Worm (Caenorhabditis elegans) whole organism, L2 larva: ENCODE results near the gene fkh-7.
A peak's percentile ranks its signal among the peaks of the same experiment; 100 is the strongest.

Experiments used
- F13H6.1 ChIP-seq: sonication (generic microtip); optimal IDR thresholded peaks from 2 replicates; lab custom pipeline; 2016; ENCODE audit warnings: missing genetic modification characterization, missing compliant biosample characterization
- R02D3.7 ChIP-seq: fragments of 150-350 bp; optimal IDR thresholded peaks from 2 replicates; lab custom pipeline; 2014; ENCODE audit warnings: missing biosample characterization, missing genetic modification characterization
- ZK546.5 ChIP-seq: sonication (generic microtip); optimal IDR thresholded peaks from 2 replicates; lab custom pipeline; 2017; ENCODE audit warnings: missing biosample characterization, missing genetic modification characterization
- alr-1 ChIP-seq: fragments of 150-350 bp; optimal IDR thresholded peaks from 2 replicates; lab custom pipeline; 2014; ENCODE audit warnings: missing biosample characterization, missing genetic modification characterization
- aly-2 ChIP-seq: fragments of 150-350 bp; optimal IDR thresholded peaks from 2 replicates; lab custom pipeline; 2014; ENCODE audit warnings: missing biosample characterization, missing genetic modification characterization
- ama-1 ChIP-seq: fragments of 150-350 bp; optimal IDR thresholded peaks from 2 replicates; lab custom pipeline; 2018; ENCODE audit warnings: inconsistent platforms
- blmp-1 ChIP-seq: sonication (generic microtip); optimal IDR thresholded peaks from 2 replicates; lab custom pipeline; 2017; ENCODE audit warnings: missing genetic modification characterization, mild to moderate bottlenecking, missing compliant biosample characterization, antibody characterized with exemption, moderate library complexity; ENCODE audit not compliant: insufficient read depth
- ceh-82 ChIP-seq: fragments of 150-350 bp; optimal IDR thresholded peaks from 2 replicates; lab custom pipeline; 2014; ENCODE audit warnings: missing biosample characterization, missing genetic modification characterization
- crh-2 ChIP-seq: sonication (generic microtip); optimal IDR thresholded peaks from 2 replicates; lab custom pipeline; 2017; ENCODE audit warnings: missing biosample characterization, missing genetic modification characterization
- egl-27 ChIP-seq: sonication (generic microtip); optimal IDR thresholded peaks from 3 replicates; lab custom pipeline; 2017; ENCODE audit warnings: missing biosample characterization, missing genetic modification reagents, missing genetic modification characterization
- elt-1 ChIP-seq: fragments of 150-350 bp; optimal IDR thresholded peaks from 2 replicates; lab custom pipeline; 2014; ENCODE audit warnings: missing biosample characterization, missing genetic modification characterization
- elt-3 ChIP-seq: sonication (generic microtip); optimal IDR thresholded peaks from 2 replicates; lab custom pipeline; 2017; ENCODE audit warnings: missing biosample characterization, missing genetic modification characterization
- fos-1 ChIP-seq: fragments of 150-350 bp; optimal IDR thresholded peaks from 2 replicates; lab custom pipeline; 2014; ENCODE audit warnings: missing biosample characterization, missing genetic modification characterization
- gmeb-1 ChIP-seq: fragments of 150-350 bp; optimal IDR thresholded peaks from 2 replicates; lab custom pipeline; 2014; ENCODE audit warnings: missing biosample characterization, missing genetic modification characterization
- lin-11 ChIP-seq: fragments of 150-350 bp; sonication (generic microtip); optimal IDR thresholded peaks from 2 replicates; lab custom pipeline; 2014; ENCODE audit warnings: missing biosample characterization, missing genetic modification characterization, inconsistent platforms, mixed read lengths
- lin-13 ChIP-seq: fragments of 150-350 bp; optimal IDR thresholded peaks from 2 replicates; lab custom pipeline; 2014; ENCODE audit warnings: missing biosample characterization, missing genetic modification reagents, missing genetic modification characterization
- lin-39 ChIP-seq: fragments of 150-350 bp; optimal IDR thresholded peaks from 2 replicates; lab custom pipeline; 2014; ENCODE audit warnings: missing biosample characterization, missing genetic modification reagents, missing genetic modification characterization
- lsy-2 ChIP-seq, 2 experiments: fragments of 150-350 bp in 1 of 2; sonication (generic microtip) in 1 of 2; optimal IDR thresholded peaks; 2 replicates each; lab custom pipeline; 2014 to 2017; ENCODE audit warnings: missing biosample characterization in 2 of 2, missing genetic modification characterization in 2 of 2
- mbf-1 ChIP-seq: sonication (generic microtip); optimal IDR thresholded peaks from 2 replicates; lab custom pipeline; 2017; ENCODE audit warnings: missing biosample characterization, missing genetic modification characterization
- nhr-10 ChIP-seq: sonication (generic microtip); optimal IDR thresholded peaks from 2 replicates; lab custom pipeline; 2017; ENCODE audit warnings: missing biosample characterization, missing genetic modification characterization
- nhr-11 ChIP-seq: fragments of 150-350 bp; optimal IDR thresholded peaks from 2 replicates; lab custom pipeline; 2014; ENCODE audit warnings: missing biosample characterization, missing genetic modification characterization
- nhr-12 ChIP-seq: fragments of 150-350 bp; optimal IDR thresholded peaks from 2 replicates; lab custom pipeline; 2014; ENCODE audit warnings: missing biosample characterization, missing genetic modification characterization
- nhr-129 ChIP-seq: fragments of 150-350 bp; optimal IDR thresholded peaks from 2 replicates; lab custom pipeline; 2014; ENCODE audit warnings: missing biosample characterization, missing genetic modification characterization
- nhr-21 ChIP-seq: fragments of 150-350 bp; optimal IDR thresholded peaks from 2 replicates; lab custom pipeline; 2014; ENCODE audit warnings: missing biosample characterization, missing genetic modification characterization
- nhr-23 ChIP-seq: fragments of 150-350 bp; optimal IDR thresholded peaks from 2 replicates; lab custom pipeline; 2014; ENCODE audit warnings: missing biosample characterization, missing genetic modification reagents, missing genetic modification characterization
- nhr-25 ChIP-seq: fragments of 150-350 bp; sonication (generic microtip); optimal IDR thresholded peaks from 3 replicates; lab custom pipeline; 2014; ENCODE audit warnings: missing biosample characterization, missing genetic modification characterization
- nhr-6 ChIP-seq: fragments of 150-350 bp; optimal IDR thresholded peaks from 2 replicates; lab custom pipeline; 2014; ENCODE audit warnings: missing biosample characterization, missing genetic modification characterization
- sem-4 ChIP-seq: fragments of 150-350 bp; optimal IDR thresholded peaks from 2 replicates; lab custom pipeline; 2014; ENCODE audit warnings: missing biosample characterization, missing genetic modification reagents, missing genetic modification characterization
- skn-1 ChIP-seq: sonication (generic microtip); optimal IDR thresholded peaks from 2 replicates; lab custom pipeline; 2017; ENCODE audit warnings: missing biosample characterization, missing genetic modification characterization
- sma-3 ChIP-seq: sonication (generic microtip); optimal IDR thresholded peaks from 2 replicates; lab custom pipeline; 2016; ENCODE audit warnings: missing genetic modification reagents, missing genetic modification characterization, missing compliant biosample characterization
- sma-9 ChIP-seq, 2 experiments: fragments of 150-350 bp in 1 of 2; sonication (generic microtip) in 1 of 2; optimal IDR thresholded peaks; 2 replicates each; lab custom pipeline; 2014 to 2016; ENCODE audit warnings: missing genetic modification characterization in 2 of 2, mild to moderate bottlenecking in 1 of 2, missing biosample characterization in 1 of 2, missing compliant biosample characterization in 1 of 2, missing genetic modification reagents in 1 of 2, moderate library complexity in 1 of 2
- snpc-4 ChIP-seq: fragments of 150-350 bp; optimal IDR thresholded peaks from 2 replicates; lab custom pipeline; 2014; ENCODE audit warnings: missing biosample characterization, missing genetic modification characterization
- unc-55 ChIP-seq: fragments of 150-350 bp; sonication (generic microtip); optimal IDR thresholded peaks from 3 replicates; lab custom pipeline; 2014; ENCODE audit warnings: missing biosample characterization, missing genetic modification reagents, missing genetic modification characterization
- zag-1 ChIP-seq: fragments of 150-350 bp; optimal IDR thresholded peaks from 2 replicates; lab custom pipeline; 2014; ENCODE audit warnings: missing biosample characterization, missing genetic modification characterization
- ztf-11 ChIP-seq: sonication (generic microtip); optimal IDR thresholded peaks from 2 replicates; lab custom pipeline; 2017; ENCODE audit warnings: missing biosample characterization, missing genetic modification characterization

The fkh-7 gene

DNA sequence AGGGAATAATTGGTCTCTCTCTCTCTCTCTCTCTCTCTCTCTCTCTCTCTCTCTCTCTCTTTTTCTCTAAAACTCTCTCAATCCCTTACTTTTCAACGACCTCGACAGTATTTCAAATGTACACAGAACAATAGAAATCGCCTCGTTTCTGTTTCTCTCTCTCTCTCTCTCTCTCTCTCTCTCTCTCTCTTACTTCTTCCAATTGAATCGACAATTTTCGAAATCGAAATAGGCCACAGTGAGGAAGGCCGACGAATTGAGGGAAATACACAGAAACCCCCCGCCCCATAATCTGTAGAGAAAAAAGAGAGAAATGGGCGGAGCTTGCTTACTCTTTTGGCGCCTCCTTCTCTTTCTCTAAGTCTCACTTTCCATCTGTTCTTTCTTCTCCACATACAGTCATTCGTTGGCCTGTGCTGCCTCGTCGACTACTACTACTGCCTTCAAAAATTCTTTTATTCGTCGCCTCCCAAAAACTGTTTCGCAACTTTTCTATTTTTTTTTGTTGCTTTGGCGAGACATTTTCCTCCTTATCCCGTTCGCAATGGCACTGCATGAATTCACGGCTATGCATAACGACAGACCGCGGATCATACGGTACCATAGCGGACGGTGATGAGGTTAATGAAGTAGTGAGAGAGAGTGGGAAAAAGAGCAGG lies 22.9 kb upstream of the fkh-7 start (continued):
- TF ChIP-seq nhr-10 (tag; lab: Kevin White, UChicago) (no peak), elt-3 (tag; lab: Kevin White, UChicago) (no peak), blmp-1 (peak; percentile 64), skn-1 (tag; lab: Kevin White, UChicago) (no peak), F13H6.1 (peak; percentile 71), lsy-2 (tag; optimal IDR thresholded peaks at IDR 0.05; lab: Kevin White, UChicago) (peak in 1 of 2 experiments; percentile 50), lin-39 (tag; lab: Kevin White, UChicago) (no peak), ama-1 (lab: Kevin White, UChicago) (peak; percentile 89), nhr-23 (tag; lab: Kevin White, UChicago) (no peak), alr-1 (no peak), crh-2 (tag; lab: Kevin White, UChicago) (peak; percentile 31), nhr-21 (tag; lab: Kevin White, UChicago) (no peak), nhr-12 (tag; lab: Kevin White, UChicago) (no peak), R02D3.7 (tag; lab: Kevin White, UChicago) (no peak), sma-3 (GFP tag; lab: Kevin White, UChicago) (no peak)

- TF ChIP-seq nhr-10 (tag; lab: Kevin White, UChicago) (no peak), F13H6.1 (no peak), alr-1 (no peak), egl-27 (no peak), lin-11 (tag; lab: Kevin White, UChicago) (no peak), lsy-2 (tag; optimal IDR thresholded peaks at IDR 0.05; lab: Kevin White, UChicago) (peak in 1 of 2 experiments; percentile 39), aly-2 (tag; lab: Kevin White, UChicago) (no peak), lin-39 (tag; lab: Kevin White, UChicago) (no peak), nhr-6 (peak; percentile 28), nhr-25 (tag; lab: Kevin White, UChicago) (peak; percentile 87), R02D3.7 (tag; lab: Kevin White, UChicago) (no peak), ZK546.5 (tag; lab: Kevin White, UChicago) (no peak)
These were observed 21.2 kb upstream of the fkh-7 start for ce11 chrIV:5563280-5563679.

ce11 chrIV:5564293-5564692 lies 20.2 kb upstream of the fkh-7 start:
- TF ChIP-seq nhr-23 (tag; lab: Kevin White, UChicago) = no peak
- no peak for TF ChIP-seq nhr-25 (tag; lab: Kevin White, UChicago)
- TF ChIP-seq lin-39 (tag; lab: Kevin White, UChicago) = no peak
- no peak for TF ChIP-seq lin-11 (tag; lab: Kevin White, UChicago)
- TF ChIP-seq ceh-82 = no peak

- TF ChIP-seq R02D3.7 (tag; lab: Kevin White, UChicago) = no peak
- TF ChIP-seq nhr-25 (tag; lab: Kevin White, UChicago) = peak; percentile 16
- peak; percentile 29 for TF ChIP-seq nhr-129 (tag; lab: Kevin White, UChicago)
- peak; percentile 15 for TF ChIP-seq snpc-4 (tag; lab: Kevin White, UChicago)
- TF ChIP-seq, all 48 proteins: peak for 3
These were observed 19.4 kb upstream of the fkh-7 start for ce11 chrIV:5565105-5565504.

DNA sequence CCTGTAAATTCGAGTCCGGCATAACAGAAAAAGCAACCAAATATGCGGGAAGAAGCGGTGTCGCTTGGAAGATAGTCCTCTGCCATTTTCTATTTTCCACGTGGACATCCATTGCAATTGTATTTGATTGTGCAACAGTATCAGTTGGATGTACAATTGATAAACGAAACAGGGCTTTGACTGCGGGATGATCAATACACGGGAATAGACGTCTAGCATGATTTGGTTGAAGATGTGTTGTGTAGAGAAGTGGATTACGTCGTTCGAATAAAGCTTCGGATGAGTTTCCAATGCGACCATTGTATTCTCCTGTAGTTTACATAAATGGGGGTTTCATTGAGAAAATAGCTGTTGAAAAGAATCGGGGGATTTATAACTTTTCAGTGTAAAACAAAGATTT lies 11.8 kb upstream of the fkh-7 start:
- no peak for TF ChIP-seq elt-1
- TF ChIP-seq unc-55 (GFP tag; lab: Kevin White, UChicago) = no peak
- no peak for TF ChIP-seq lin-11 (tag; lab: Kevin White, UChicago)
- TF ChIP-seq nhr-23 (tag; lab: Kevin White, UChicago) = no peak
- TF ChIP-seq nhr-10 (tag; lab: Kevin White, UChicago) = no peak

DNA sequence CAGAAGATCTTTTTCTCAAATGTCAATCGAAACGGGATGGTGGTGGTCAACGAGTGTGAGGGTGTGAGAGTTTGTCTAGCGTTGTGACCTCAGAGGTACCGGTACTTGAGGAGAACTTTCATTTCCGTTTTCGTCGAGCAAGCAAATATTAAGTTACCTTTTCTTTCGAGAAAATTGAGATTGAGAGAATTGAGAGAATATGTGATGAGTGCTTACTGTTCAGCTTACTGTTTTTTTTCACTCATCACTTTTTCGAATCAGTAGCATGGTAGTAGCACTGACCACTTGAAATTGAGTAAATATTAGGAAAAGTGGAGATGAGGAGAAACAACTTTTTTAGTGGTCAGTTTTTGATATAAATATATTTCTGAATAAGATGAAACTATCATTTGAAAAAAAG lies 10.5 kb upstream of the fkh-7 start, which contains the start of gene T12E12.6:
TSS of gene T12E12.6 (minus strand) at position 101 of the 400 bp plus-strand sequence.
- no peak for TF ChIP-seq nhr-21 (tag; lab: Kevin White, UChicago)
- no peak for TF ChIP-seq unc-55 (GFP tag; lab: Kevin White, UChicago)

DNA sequence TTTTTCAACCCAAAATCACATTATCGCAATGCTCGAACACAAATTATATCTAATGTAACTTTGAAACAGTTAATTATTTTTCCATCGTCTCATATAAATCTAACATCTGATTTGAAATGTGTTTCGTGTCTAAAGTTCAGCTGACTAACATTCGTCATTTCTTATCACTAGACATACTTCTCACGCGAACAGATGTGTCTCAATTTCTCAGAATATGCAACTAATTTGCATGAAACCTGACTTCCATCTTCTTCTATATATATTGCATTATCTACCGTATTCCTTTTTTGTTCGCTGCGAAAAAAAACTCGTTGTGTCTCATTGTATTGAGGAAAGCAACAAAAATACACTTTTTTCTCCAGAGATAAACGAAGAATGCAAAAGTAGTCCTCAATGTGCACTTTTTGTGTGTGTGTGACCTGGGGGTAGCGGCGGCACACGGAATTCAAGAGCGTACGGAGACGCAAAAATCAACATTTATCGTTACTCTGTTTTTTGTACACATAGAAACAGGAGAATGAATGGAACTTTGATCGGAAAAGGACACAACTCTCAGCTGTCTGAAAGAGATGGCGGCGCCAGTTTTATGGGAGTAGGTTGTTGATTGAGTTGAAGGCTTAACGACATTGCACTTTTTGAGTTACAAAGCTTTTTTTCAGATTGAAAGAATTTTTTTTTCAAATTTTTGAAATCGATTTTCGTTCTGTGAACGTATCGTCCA lies 3.7 kb upstream of the fkh-7 start:
- no peak for TF ChIP-seq nhr-11 (tag; lab: Kevin White, UChicago)
- no peak for TF ChIP-seq ceh-82
- TF ChIP-seq gmeb-1 (tag; lab: Kevin White, UChicago) = no peak
- no peak for TF ChIP-seq lsy-2 (tag; optimal IDR thresholded peaks at IDR 0.05; lab: Kevin White, UChicago)
- no peak for TF ChIP-seq lin-13
- no peak for TF ChIP-seq nhr-12 (tag; lab: Kevin White, UChicago)
- no peak for TF ChIP-seq sem-4
- TF ChIP-seq elt-3 (tag; lab: Kevin White, UChicago) = no peak
- peak; percentile 21 for TF ChIP-seq crh-2 (tag; lab: Kevin White, UChicago)
- no peak for TF ChIP-seq nhr-129 (tag; lab: Kevin White, UChicago)
- no peak for TF ChIP-seq mbf-1 (tag; lab: Kevin White, UChicago)
- no peak for TF ChIP-seq zag-1 (tag; lab: Kevin White, UChicago)
- no peak for TF ChIP-seq fos-1 (tag; lab: Kevin White, UChicago)
- TF ChIP-seq sma-9 (GFP tag; optimal IDR thresholded peaks at IDR 0.05; lab: Kevin White, UChicago) = peak; percentile 48
- TF ChIP-seq sma-9 (tag; optimal IDR thresholded peaks at IDR 0.05; lab: Kevin White, UChicago) = no peak
- TF ChIP-seq nhr-21 (tag; lab: Kevin White, UChicago) = peak; percentile 1
- no peak for TF ChIP-seq unc-55 (GFP tag; lab: Kevin White, UChicago)
- TF ChIP-seq skn-1 (tag; lab: Kevin White, UChicago) = no peak
- TF ChIP-seq ztf-11 (tag; lab: Kevin White, UChicago) = no peak
